Worm (Caenorhabditis elegans) whole organism, L4/young adult: ENCODE results near the gene F08F8.9.

Experiments
- W03F9.2 ChIP-seq: fragments of 150-350 bp; optimal IDR thresholded peaks from 2 replicates; lab custom pipeline; 2014; ENCODE audit warnings: missing biosample characterization, missing genetic modification characterization
- dao-5 ChIP-seq: sonication (generic microtip); optimal IDR thresholded peaks from 2 replicates; lab custom pipeline; 2016; ENCODE audit warnings: missing genotype, missing genetic modification characterization, moderate library complexity, missing compliant biosample characterization
- him-1 ChIP-seq: sonication (generic microtip); optimal IDR thresholded peaks from 2 replicates; lab custom pipeline; 2016; ENCODE audit warnings: missing genotype, missing genetic modification reagents, missing genetic modification characterization, missing compliant biosample characterization

Gene F08F8.9

DNA sequence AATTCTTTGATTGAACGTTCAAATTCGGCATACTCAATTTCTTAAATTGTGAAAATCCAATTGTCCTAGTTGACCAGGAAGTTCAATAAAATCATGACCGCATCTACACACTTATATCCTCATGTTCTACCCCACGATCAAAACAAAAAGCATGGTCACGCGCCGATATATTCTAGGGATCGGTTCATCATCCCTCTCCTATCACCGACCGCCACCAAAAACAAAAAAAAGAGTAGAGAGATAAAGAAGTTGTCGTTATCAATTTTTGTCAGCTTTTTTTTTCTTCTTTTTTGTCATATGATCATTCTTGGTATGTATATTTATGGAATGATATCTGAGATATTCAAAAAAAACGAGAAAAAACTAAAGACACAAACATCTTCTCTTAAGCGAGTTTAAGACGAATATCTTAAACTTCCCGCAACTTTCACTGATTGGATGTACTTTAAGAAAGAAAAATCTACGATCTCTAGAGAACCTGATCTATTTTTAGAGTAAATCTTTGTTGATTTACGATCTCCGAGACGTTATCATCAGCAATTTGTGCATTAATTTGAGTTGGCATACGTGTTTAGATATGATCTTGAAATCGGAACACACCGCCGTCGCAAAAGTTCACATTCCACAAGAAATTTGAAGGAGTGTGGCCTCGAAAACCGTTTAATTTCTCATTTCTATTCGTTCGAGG is 48.7 kb downstream of the F08F8.9 start:
- no peak for TF ChIP-seq dao-5

DNA sequence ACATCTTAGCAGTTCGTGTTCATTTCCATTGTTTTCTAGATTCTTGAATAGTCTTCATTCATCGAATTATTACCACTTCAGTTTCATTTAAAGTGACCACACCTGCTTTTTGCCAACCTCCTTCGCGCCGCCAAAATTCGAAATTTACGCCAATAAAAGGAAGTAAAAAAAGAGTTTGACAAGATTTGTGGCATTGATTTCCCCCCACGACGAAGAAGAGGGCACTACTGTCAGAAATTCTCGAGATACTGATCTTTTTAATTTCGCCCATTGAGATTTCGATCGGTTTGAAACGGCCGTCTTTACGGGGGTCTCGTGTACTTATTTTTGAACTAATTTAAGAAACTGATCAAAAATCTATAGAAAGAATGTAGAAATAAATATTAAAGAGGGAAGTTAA is 52.1 kb downstream of the F08F8.9 start:
- no peak for TF ChIP-seq dao-5
- no peak for TF ChIP-seq W03F9.2 (tag; lab: Kevin White, UChicago)
- no peak for TF ChIP-seq him-1 (tag; lab: Kevin White, UChicago)

DNA sequence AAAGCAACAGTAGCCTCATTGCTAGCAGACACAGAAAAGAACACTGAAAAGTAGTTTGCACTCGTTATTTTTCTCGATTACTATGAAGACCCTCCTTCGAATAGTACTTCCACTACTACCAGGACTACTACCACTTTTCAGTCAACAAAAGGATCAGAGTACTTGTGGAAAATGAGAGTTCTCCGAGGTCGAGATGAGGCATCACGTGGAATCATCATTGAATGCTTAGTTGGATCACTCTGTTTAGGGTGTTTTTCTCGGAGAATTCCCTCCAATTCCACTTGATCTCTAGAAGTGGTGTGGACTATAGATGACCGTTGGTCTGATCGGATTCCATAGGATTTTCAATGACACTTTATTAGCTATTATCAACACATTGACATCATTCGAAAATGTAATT is 53.0 kb downstream of the F08F8.9 start:
- TF ChIP-seq dao-5, result no peak
- no peak for TF ChIP-seq him-1 (tag; lab: Kevin White, UChicago)
- TF ChIP-seq W03F9.2 (tag; lab: Kevin White, UChicago), result no peak

DNA sequence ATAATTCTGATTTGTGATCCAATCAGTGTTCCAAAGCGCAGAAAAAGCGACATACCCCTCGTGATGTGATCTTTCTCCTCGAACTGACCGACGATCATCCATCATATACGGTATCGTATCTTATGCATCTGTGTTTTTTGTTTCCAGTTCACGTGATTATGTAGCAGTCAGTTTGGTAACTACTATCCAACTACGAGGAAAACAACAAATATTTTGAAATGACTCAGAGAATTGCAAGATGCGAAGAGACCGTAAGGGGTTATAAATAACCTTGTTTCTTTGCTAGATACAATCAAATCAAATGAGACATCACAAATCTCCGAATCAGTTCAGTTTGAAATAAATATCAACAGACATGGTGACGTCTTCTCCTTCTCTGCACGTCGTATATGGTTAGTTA is 53.6 kb downstream of the F08F8.9 start:
- TF ChIP-seq dao-5 (no peak), him-1 (tag; lab: Kevin White, UChicago) (no peak), W03F9.2 (tag; lab: Kevin White, UChicago) (no peak)

DNA sequence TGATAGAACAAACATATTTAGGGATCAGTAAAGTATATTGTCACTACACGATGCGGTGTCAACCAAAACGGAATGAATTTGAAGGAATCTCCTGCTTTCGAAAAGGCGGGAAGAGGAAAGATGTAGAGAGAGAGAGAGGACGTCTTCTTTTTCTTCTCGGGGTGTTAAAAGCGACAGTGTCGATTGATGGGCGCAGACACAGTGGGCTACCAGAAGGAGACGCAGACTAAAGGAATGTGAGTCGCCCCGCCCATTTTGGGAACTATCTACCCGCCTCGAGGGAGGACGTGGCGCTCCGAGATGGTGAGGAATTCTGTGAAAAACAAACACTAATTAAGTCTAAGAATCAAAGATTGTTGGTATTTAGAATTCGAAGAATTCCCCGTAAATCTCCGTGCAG is 54.3 kb downstream of the F08F8.9 start, which contains the start of the genes B0361.14 and B0361.9:
TSS of gene B0361.14 (minus strand) at position 66 of the 400 bp plus-strand sequence.
TSS of gene B0361.9 (minus strand) at position 166 of the 400 bp plus-strand sequence.
- no peak for TF ChIP-seq him-1 (tag; lab: Kevin White, UChicago)
- TF ChIP-seq dao-5, result no peak
- no peak for TF ChIP-seq W03F9.2 (tag; lab: Kevin White, UChicago)
